Fruit fly (Drosophila melanogaster): ENCODE measurements around the gene CG34124.

The CG34124 gene

DNA sequence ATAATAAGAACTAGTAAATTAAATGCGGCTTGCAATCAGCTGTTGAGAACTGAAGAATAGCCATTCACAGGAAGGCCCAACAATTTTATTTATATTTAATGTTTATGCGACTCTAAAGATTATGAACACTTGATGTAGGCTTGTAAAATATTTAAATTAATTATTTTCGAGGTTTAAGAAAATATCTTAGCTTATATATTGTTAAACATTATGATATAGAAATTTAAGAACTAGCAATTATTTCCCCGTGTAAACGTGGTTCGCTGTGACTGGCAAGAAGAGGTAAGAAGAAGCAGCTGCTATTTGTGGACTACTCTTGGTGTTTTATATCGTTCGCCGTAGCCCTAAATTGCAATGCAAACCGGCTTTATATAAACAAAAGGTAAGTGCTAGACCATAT lies 12.9 kb upstream of the CG34124 start, which contains the start of the genes mRpL24 and betaggt-I (continued):
- TF ChIP-seq dmrt11E (tag; optimal IDR thresholded peaks at IDR 0.05) (peak; percentile 96), schlank (tag; optimal IDR thresholded peaks at IDR 0.05) (peak; percentile 86), CG32532 (GFP tag; IDR thresholded peaks at IDR 0.05) (peak; percentile 97), dimm (GFP tag; IDR thresholded peaks at IDR 0.05) (peak; percentile 92), CrebB (tag; optimal IDR thresholded peaks at IDR 0.05) (peak; percentile 92), phol (tag; optimal IDR thresholded peaks at IDR 0.05) (peak; percentile 98), zfh2 (GFP tag; optimal IDR thresholded peaks at IDR 0.05) (peak; percentile 87), CG8478 (optimal IDR thresholded peaks at IDR 0.05) (no peak), CG10979 (tag; optimal IDR thresholded peaks at IDR 0.05) (peak; percentile 96), CG4328 (GFP tag; optimal IDR thresholded peaks at IDR 0.05) (peak; percentile 94), grau (tag; optimal IDR thresholded peaks at IDR 0.05) (peak; percentile 97), CG15601 (tag; optimal IDR thresholded peaks at IDR 0.05) (peak; percentile 96), chm (GFP tag; IDR thresholded peaks at IDR 0.05) (peak; percentile 94), HHEX (GFP tag; optimal IDR thresholded peaks at IDR 0.05) (peak; percentile 92), klu (GFP tag; IDR thresholded peaks at IDR 0.05) (peak; percentile 90), Gsc (GFP tag; IDR thresholded peaks at IDR 0.05) (peak; percentile 84), CG13624 (GFP tag; optimal IDR thresholded peaks at IDR 0.05) (peak; percentile 64), CG18764 (GFP tag; optimal IDR thresholded peaks at IDR 0.05) (peak; percentile 93), ewg (GFP tag; optimal IDR thresholded peaks at IDR 0.05) (peak; percentile 91), nau (GFP tag; optimal IDR thresholded peaks at IDR 0.05) (no peak), CG13123 (GFP tag; optimal IDR thresholded peaks at IDR 0.05) (peak; percentile 90), CG6175 (GFP tag; IDR thresholded peaks at IDR 0.05) (peak; percentile 92), slou (GFP tag; optimal IDR thresholded peaks at IDR 0.05) (peak; percentile 89), maf-S (GFP tag; optimal IDR thresholded peaks at IDR 0.05) (peak; percentile 80), sim (GFP tag; IDR thresholded peaks at IDR 0.05) (peak; percentile 92), Side (GFP tag; optimal IDR thresholded peaks at IDR 0.05) (peak; percentile 63), CG16815 (GFP tag; optimal IDR thresholded peaks at IDR 0.05) (peak; percentile 92), NC2β (GFP tag; optimal IDR thresholded peaks at IDR 0.05) (peak; percentile 82), CG8089 (GFP tag; optimal IDR thresholded peaks at IDR 0.05) (peak; percentile 55), Sox100B (GFP tag; optimal IDR thresholded peaks at IDR 0.05) (peak; percentile 93), lmd (GFP tag; IDR thresholded peaks at IDR 0.05) (peak; percentile 95), bcd (GFP tag; optimal IDR thresholded peaks at IDR 0.05) (peak; percentile 97), bigmax (GFP tag; optimal IDR thresholded peaks at IDR 0.05) (no peak), bbx (GFP tag; IDR thresholded peaks at IDR 0.05; ENCODE audit: partially characterized antibody) (no peak), jing (GFP tag; optimal IDR thresholded peaks at IDR 0.05) (peak; percentile 75), CG14050 (GFP tag; IDR thresholded peaks at IDR 0.05) (peak; percentile 94), CG2199 (GFP tag; IDR thresholded peaks at IDR 0.05) (peak; percentile 97), CG14710 (tag; optimal IDR thresholded peaks at IDR 0.05) (peak; percentile 96), ATbp (GFP tag; optimal IDR thresholded peaks at IDR 0.05) (peak; percentile 89), CG10267 (tag; optimal IDR thresholded peaks at IDR 0.05) (peak; percentile 92), mam (GFP tag; optimal IDR thresholded peaks at IDR 0.05) (peak; percentile 83), tll (GFP tag; optimal IDR thresholded peaks at IDR 0.05) (peak in 1 of 2 experiments; percentile 27), CG5953 (GFP tag; IDR thresholded peaks at IDR 0.05) (peak; percentile 97), tap (tag; optimal IDR thresholded peaks at IDR 0.05) (peak; percentile 95), Nf-YA (GFP tag; IDR thresholded peaks at IDR 0.05) (peak; percentile 90), CG6254 (GFP tag; optimal IDR thresholded peaks at IDR 0.05) (peak; percentile 86), Oli (tag; optimal IDR thresholded peaks at IDR 0.05) (peak; percentile 94), CG6854 (GFP tag; optimal IDR thresholded peaks at IDR 0.05) (peak; percentile 81), da (GFP tag; optimal IDR thresholded peaks at IDR 0.05) (peak; percentile 44), CG2712 (tag; optimal IDR thresholded peaks at IDR 0.05) (peak; percentile 98), tgo (GFP tag; IDR thresholded peaks at IDR 0.05) (peak; percentile 97)

All from whole organism, embryonic.